Worm (Caenorhabditis elegans) whole organism, late embryonic: ENCODE results near the gene klp-12.

Source experiments
- C08G9.2 ChIP-seq: sonication (generic microtip); optimal IDR thresholded peaks from 2 replicates; lab custom pipeline; 2016; ENCODE audit warnings: mild to moderate bottlenecking, missing genetic modification characterization, moderate library complexity, missing compliant biosample characterization
- C38D4.7 ChIP-seq: fragments of 200-800 bp; sonication (Bioruptor generic); optimal IDR thresholded peaks from 2 replicates; lab custom pipeline; 2018; ENCODE audit warnings: mild to moderate bottlenecking, missing genetic modification characterization, moderate library complexity, missing compliant biosample characterization
- K09A11.1 ChIP-seq: sonication (generic microtip); optimal IDR thresholded peaks from 2 replicates; lab custom pipeline; 2017; ENCODE audit warnings: antibody characterized with exemption, mild to moderate bottlenecking, missing genetic modification characterization, missing compliant biosample characterization; ENCODE audit not compliant: insufficient read depth
- T23F11.4 ChIP-seq: fragments of 200-800 bp; sonication (Bioruptor generic); optimal IDR thresholded peaks from 2 replicates; lab custom pipeline; 2018; ENCODE audit warnings: mild to moderate bottlenecking, missing genetic modification characterization, missing compliant biosample characterization
- ama-1 ChIP-seq: fragments of 150-350 bp; optimal IDR thresholded peaks from 2 replicates; lab custom pipeline; 2014
- ceh-14 ChIP-seq: sonication (generic microtip); optimal IDR thresholded peaks from 2 replicates; lab custom pipeline; 2016; ENCODE audit warnings: missing genotype, missing genetic modification characterization, missing compliant biosample characterization
- ceh-18 ChIP-seq: sonication (generic microtip); optimal IDR thresholded peaks from 2 replicates; lab custom pipeline; 2016; ENCODE audit warnings: missing genetic modification characterization, missing compliant biosample characterization
- ceh-2 ChIP-seq: sonication (generic microtip); optimal IDR thresholded peaks from 2 replicates; lab custom pipeline; 2016; ENCODE audit warnings: missing genotype, missing genetic modification characterization, missing compliant biosample characterization
- ceh-24 ChIP-seq: sonication (generic microtip); optimal IDR thresholded peaks from 2 replicates; lab custom pipeline; 2016; ENCODE audit warnings: mild to moderate bottlenecking, missing genetic modification characterization, missing compliant biosample characterization
- ceh-31 ChIP-seq: sonication (generic microtip); optimal IDR thresholded peaks from 2 replicates; lab custom pipeline; 2016; ENCODE audit warnings: missing genetic modification characterization, missing compliant biosample characterization
- ceh-34 ChIP-seq: sonication (generic microtip); optimal IDR thresholded peaks from 2 replicates; lab custom pipeline; 2016; ENCODE audit warnings: mild to moderate bottlenecking, missing genetic modification characterization, missing compliant biosample characterization
- ceh-45 ChIP-seq: fragments of 200-800 bp; sonication (Bioruptor generic); IDR thresholded peaks from 2 replicates; pipeline ENCODE4 v1.3.6; 2022; ENCODE audit warnings: missing genetic modification reagents, missing genetic modification characterization, missing compliant biosample characterization
- ceh-48 ChIP-seq: sonication (generic microtip); optimal IDR thresholded peaks from 2 replicates; lab custom pipeline; 2016; ENCODE audit warnings: missing genetic modification characterization, inconsistent platforms, missing compliant biosample characterization
- ceh-6 ChIP-seq: fragments of 200-800 bp; sonication (Bioruptor generic); optimal IDR thresholded peaks from 2 replicates; lab custom pipeline; 2018; ENCODE audit warnings: mild to moderate bottlenecking, missing genetic modification characterization, missing compliant biosample characterization
- ceh-9 ChIP-seq: sonication (generic microtip); optimal IDR thresholded peaks from 2 replicates; lab custom pipeline; 2016; ENCODE audit warnings: mild to moderate bottlenecking, missing genetic modification characterization, inconsistent platforms, missing compliant biosample characterization
- dmd-4 ChIP-seq: sonication (generic microtip); optimal IDR thresholded peaks from 2 replicates; lab custom pipeline; 2016; ENCODE audit warnings: borderline replicate concordance, missing genetic modification characterization, missing compliant biosample characterization
- elt-4 ChIP-seq: sonication (generic microtip); optimal IDR thresholded peaks from 2 replicates; lab custom pipeline; 2016; ENCODE audit warnings: missing genetic modification characterization, missing compliant biosample characterization
- eyg-1 ChIP-seq: sonication (generic microtip); optimal IDR thresholded peaks from 2 replicates; lab custom pipeline; 2016; ENCODE audit warnings: missing genotype, missing genetic modification characterization, missing compliant biosample characterization
- fax-1 ChIP-seq: sonication (generic microtip); optimal IDR thresholded peaks from 2 replicates; lab custom pipeline; 2016; ENCODE audit warnings: missing genotype, missing genetic modification characterization, missing compliant biosample characterization
- gmeb-2 ChIP-seq: sonication (generic microtip); optimal IDR thresholded peaks from 2 replicates; lab custom pipeline; 2016; ENCODE audit warnings: missing genetic modification characterization, inconsistent platforms, missing compliant biosample characterization
- hlh-13 ChIP-seq: fragments of 200-800 bp; sonication (Bioruptor generic); optimal IDR thresholded peaks from 2 replicates; lab custom pipeline; 2018; ENCODE audit warnings: mild to moderate bottlenecking, missing genetic modification characterization, missing compliant biosample characterization
- hlh-30 ChIP-seq: sonication (generic microtip); optimal IDR thresholded peaks from 2 replicates; lab custom pipeline; 2017; ENCODE audit warnings: antibody characterized with exemption, missing genetic modification characterization, missing compliant biosample characterization; ENCODE audit not compliant: insufficient read depth
- lin-11 ChIP-seq: fragments of 200-800 bp; sonication (Bioruptor generic); optimal IDR thresholded peaks from 2 replicates; lab custom pipeline; 2018; ENCODE audit warnings: mild to moderate bottlenecking, missing genetic modification characterization, missing compliant biosample characterization
- mec-3 ChIP-seq: sonication (generic microtip); optimal IDR thresholded peaks from 2 replicates; lab custom pipeline; 2016; ENCODE audit warnings: borderline replicate concordance, missing genetic modification characterization, missing compliant biosample characterization
- nfya-1 ChIP-seq: sonication (generic microtip); optimal IDR thresholded peaks from 2 replicates; lab custom pipeline; 2017; ENCODE audit warnings: missing genetic modification characterization, mild to moderate bottlenecking, missing compliant biosample characterization, antibody characterized with exemption, moderate library complexity
- nhr-11 ChIP-seq: fragments of 150-350 bp; optimal IDR thresholded peaks from 2 replicates; lab custom pipeline; 2014; ENCODE audit warnings: missing biosample characterization, missing genetic modification characterization
- pag-3 ChIP-seq: sonication (generic microtip); optimal IDR thresholded peaks from 2 replicates; lab custom pipeline; 2016; ENCODE audit warnings: missing compliant biosample characterization, missing genetic modification characterization, borderline replicate concordance
- pat-9 ChIP-seq: fragments of 200-800 bp; sonication (Bioruptor generic); optimal IDR thresholded peaks from 2 replicates; lab custom pipeline; 2018; ENCODE audit warnings: mild to moderate bottlenecking, missing genetic modification characterization, moderate library complexity, missing compliant biosample characterization
- pax-1 ChIP-seq: fragments of 150-350 bp; optimal IDR thresholded peaks from 2 replicates; lab custom pipeline; 2014; ENCODE audit warnings: missing biosample characterization, missing genetic modification characterization
- pha-2 ChIP-seq: sonication (generic microtip); optimal IDR thresholded peaks from 2 replicates; lab custom pipeline; 2017; ENCODE audit warnings: mild to moderate bottlenecking, missing genetic modification characterization, missing compliant biosample characterization
- pqm-1 ChIP-seq: sonication (generic microtip); optimal IDR thresholded peaks from 2 replicates; lab custom pipeline; 2016; ENCODE audit warnings: missing genetic modification characterization, missing compliant biosample characterization
- pros-1 ChIP-seq: fragments of 150-350 bp; optimal IDR thresholded peaks from 2 replicates; lab custom pipeline; 2014; ENCODE audit warnings: missing biosample characterization, missing genetic modification reagents, missing genetic modification characterization
- ref-2 ChIP-seq: sonication (generic microtip); optimal IDR thresholded peaks from 2 replicates; lab custom pipeline; 2016; ENCODE audit warnings: missing genetic modification characterization, missing compliant biosample characterization
- rnt-1 ChIP-seq: sonication (generic microtip); optimal IDR thresholded peaks from 2 replicates; lab custom pipeline; 2016; ENCODE audit warnings: missing genetic modification characterization, missing compliant biosample characterization
- sox-2 ChIP-seq: fragments of 200-800 bp; sonication (Bioruptor generic); IDR thresholded peaks from 2 replicates; pipeline ENCODE4 v1.3.6; 2022; ENCODE audit warnings: missing genetic modification reagents, missing genetic modification characterization, missing compliant biosample characterization
- syd-9 ChIP-seq: sonication (generic microtip); optimal IDR thresholded peaks from 2 replicates; lab custom pipeline; 2016; ENCODE audit warnings: mild to moderate bottlenecking, missing genetic modification characterization, moderate library complexity, missing compliant biosample characterization
- tbx-2 ChIP-seq: sonication (generic microtip); optimal IDR thresholded peaks from 2 replicates; lab custom pipeline; 2016; ENCODE audit warnings: missing genetic modification characterization, missing compliant biosample characterization
- tbx-7 ChIP-seq: sonication (generic microtip); optimal IDR thresholded peaks from 2 replicates; lab custom pipeline; 2016; ENCODE audit warnings: missing genotype, missing genetic modification characterization, missing compliant biosample characterization
- unc-42 ChIP-seq: sonication (generic microtip); optimal IDR thresholded peaks from 2 replicates; lab custom pipeline; 2016; ENCODE audit warnings: missing genotype, missing genetic modification characterization, missing compliant biosample characterization
- unc-86 ChIP-seq: sonication (generic microtip); optimal IDR thresholded peaks from 2 replicates; lab custom pipeline; 2016; ENCODE audit warnings: missing genetic modification characterization, missing compliant biosample characterization
- zip-5 ChIP-seq: sonication (generic microtip); optimal IDR thresholded peaks from 2 replicates; lab custom pipeline; 2016; ENCODE audit warnings: missing genetic modification characterization, missing compliant biosample characterization

klp-12 gene

DNA sequence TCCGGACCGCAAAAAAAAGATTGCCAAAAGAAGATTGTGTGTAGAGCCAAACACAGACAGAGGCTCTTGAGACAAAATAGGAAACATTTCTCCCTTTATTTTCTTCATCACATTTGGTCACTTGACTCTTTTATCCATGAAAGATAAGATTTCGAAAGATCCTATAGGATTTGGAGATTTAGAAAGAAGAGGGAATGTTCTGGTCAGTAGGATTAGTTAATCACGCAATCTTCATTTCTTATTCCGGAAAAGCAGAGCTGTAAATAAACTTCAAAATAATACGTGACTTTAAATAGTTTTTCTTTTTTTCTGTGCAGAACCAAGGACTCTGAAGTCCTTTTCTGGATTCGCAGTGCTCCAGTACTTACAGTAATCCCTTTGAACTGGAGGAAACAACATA, 12.4 kb downstream of the klp-12 start:
- TF ChIP-seq pha-2 (tag; lab: Kevin White, UChicago) (no peak), ceh-48 (tag; lab: Kevin White, UChicago) (no peak), pax-1 (no peak), rnt-1 (tag; lab: Kevin White, UChicago) (no peak), fax-1 (tag; lab: Kevin White, UChicago) (no peak), hlh-30 (tag; lab: Kevin White, UChicago) (no peak), K09A11.1 (no peak), hlh-13 (GFP tag; lab: Kevin White, UChicago) (no peak), ceh-9 (no peak), syd-9 (tag; lab: Kevin White, UChicago) (no peak), sox-2 (GFP tag; lab: Robert Waterston, UW) (no peak), ceh-34 (tag; lab: Kevin White, UChicago) (no peak), ceh-2 (tag; lab: Kevin White, UChicago) (no peak), pros-1 (tag; lab: Kevin White, UChicago) (no peak), nfya-1 (tag; lab: Kevin White, UChicago) (no peak), ceh-24 (no peak), ceh-6 (GFP tag; lab: Kevin White, UChicago) (no peak), eyg-1 (tag; lab: Kevin White, UChicago) (no peak), gmeb-2 (tag; lab: Kevin White, UChicago) (no peak), tbx-7 (no peak)

DNA sequence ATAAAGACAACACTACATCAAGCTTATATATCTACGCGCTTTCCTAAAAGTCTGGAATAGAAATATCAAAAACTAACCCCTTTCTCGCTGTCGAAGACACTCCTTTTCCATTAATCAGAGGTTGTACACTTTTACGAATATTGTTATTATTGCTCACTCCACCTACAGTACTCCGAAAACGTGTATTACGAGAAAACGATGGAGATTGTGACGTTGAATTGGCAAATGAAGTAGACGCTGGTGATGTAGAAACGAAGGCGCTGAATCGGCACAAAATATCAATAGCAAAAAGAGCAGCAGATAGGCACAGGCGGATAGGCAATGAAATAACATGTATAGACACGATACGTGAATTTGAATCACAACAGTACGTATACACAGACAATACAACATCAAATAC, 15.4 kb downstream of the klp-12 start:
- TF ChIP-seq dmd-4 (tag; lab: Kevin White, UChicago): no peak
- no peak for TF ChIP-seq pqm-1 (tag; lab: Kevin White, UChicago)
- no peak for TF ChIP-seq ceh-34 (tag; lab: Kevin White, UChicago)
- TF ChIP-seq elt-4: no peak
- TF ChIP-seq tbx-2 (tag; lab: Kevin White, UChicago): no peak
- TF ChIP-seq ceh-18 (tag; lab: Kevin White, UChicago): no peak
- TF ChIP-seq ceh-6 (GFP tag; lab: Kevin White, UChicago): no peak
- no peak for TF ChIP-seq unc-42 (tag; lab: Kevin White, UChicago)
- no peak for TF ChIP-seq K09A11.1
- no peak for TF ChIP-seq gmeb-2 (tag; lab: Kevin White, UChicago)
- no peak for TF ChIP-seq ceh-24
- no peak for TF ChIP-seq ceh-14 (tag; lab: Kevin White, UChicago)
- TF ChIP-seq pros-1 (tag; lab: Kevin White, UChicago): no peak
- no peak for TF ChIP-seq zip-5 (tag; lab: Kevin White, UChicago)

ce11 chrIV:11340735-11341443, 18.8 kb downstream of the klp-12 start:
- TF ChIP-seq ceh-18 (tag; lab: Kevin White, UChicago) (no peak), ceh-9 (no peak), unc-86 (no peak), K09A11.1 (no peak), pat-9 (tag; lab: Kevin White, UChicago) (no peak), zip-5 (tag; lab: Kevin White, UChicago) (no peak), ama-1 (lab: Kevin White, UChicago) (no peak), ceh-31 (no peak), unc-42 (tag; lab: Kevin White, UChicago) (no peak), pros-1 (tag; lab: Kevin White, UChicago) (no peak), pha-2 (tag; lab: Kevin White, UChicago) (no peak), nhr-11 (tag; lab: Kevin White, UChicago) (no peak), ref-2 (tag; lab: Kevin White, UChicago) (no peak), ceh-24 (no peak), syd-9 (tag; lab: Kevin White, UChicago) (no peak)
- TF ChIP-seq, all 69 proteins: peak for 0

DNA sequence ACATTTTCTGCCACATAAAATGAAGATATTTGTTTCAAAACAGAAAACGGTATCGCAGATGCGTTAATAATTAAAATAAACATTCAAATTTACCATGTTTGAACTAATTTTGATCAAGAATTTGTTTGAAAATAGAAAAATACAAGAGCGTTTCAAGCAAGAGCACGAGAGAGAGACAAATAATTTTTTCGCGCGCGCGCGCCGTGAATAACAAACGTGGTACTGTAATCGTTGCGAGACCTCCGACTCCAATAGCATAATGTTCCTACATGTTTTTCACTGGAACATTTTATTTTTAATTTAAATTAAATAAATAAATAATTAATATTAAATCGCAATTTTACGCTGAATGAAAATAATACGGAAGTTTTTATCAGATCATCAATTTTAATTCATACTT, 22.6 kb downstream of the klp-12 start, which contains the start of gene F54E12.2:
Gene F54E12.2 (minus strand): TSS at position 164 of the 400 bp plus-strand sequence.
- TF ChIP-seq gmeb-2 (tag; lab: Kevin White, UChicago) (no peak), ceh-45 (GFP tag; lab: Robert Waterston, UW) (no peak), lin-11 (tag; lab: Kevin White, UChicago) (no peak), mec-3 (tag; lab: Kevin White, UChicago) (no peak), ceh-2 (tag; lab: Kevin White, UChicago) (no peak), C38D4.7 (no peak), ceh-18 (tag; lab: Kevin White, UChicago) (no peak), pag-3 (no peak), fax-1 (tag; lab: Kevin White, UChicago) (no peak), hlh-13 (GFP tag; lab: Kevin White, UChicago) (no peak), T23F11.4 (GFP tag; lab: Kevin White, UChicago) (no peak), pha-2 (tag; lab: Kevin White, UChicago) (no peak), C08G9.2 (tag; lab: Kevin White, UChicago) (no peak)
